Fruit fly (Drosophila melanogaster) whole organism, embryonic: Measurements from ENCODE around the gene foxo.

Experiments used
- ATbp ChIP-seq: fragments of 200-800 bp; sonication (Bioruptor generic); optimal IDR thresholded peaks from 2 replicates; lab custom pipeline; 2017; ENCODE audit warnings: missing biosample characterization, mild to moderate bottlenecking, missing genetic modification characterization, missing genetic modification reagents
- Asciz ChIP-seq: fragments of 200-800 bp; sonication (Bioruptor generic); optimal IDR thresholded peaks from 2 replicates; lab custom pipeline; 2017; ENCODE audit warnings: missing biosample characterization, mild to moderate bottlenecking, missing genetic modification characterization, missing genetic modification reagents
- CG10321 ChIP-seq: fragments of 200-800 bp; sonication (Bioruptor generic); IDR thresholded peaks from 2 replicates; pipeline ENCODE4 v1.3.6; 2022; ENCODE audit warnings: missing biosample characterization, missing genetic modification characterization
- CG11504 ChIP-seq: fragments of 200-800 bp; sonication (Bioruptor generic); optimal IDR thresholded peaks from 3 replicates; lab custom pipeline; 2019; ENCODE audit warnings: missing biosample characterization, mild to moderate bottlenecking, missing genetic modification characterization, moderate library complexity
- CG11695 ChIP-seq: fragments of 200-800 bp; sonication (Bioruptor generic); IDR thresholded peaks from 3 replicates; pipeline ENCODE4 v1.3.6; 2022; ENCODE audit warnings: missing biosample characterization, missing genetic modification characterization
- CG12769 ChIP-seq: fragments of 200-800 bp; sonication (Bioruptor generic); optimal IDR thresholded peaks from 2 replicates; lab custom pipeline; 2019; ENCODE audit warnings: missing biosample characterization, mild to moderate bottlenecking, missing genetic modification characterization, moderate library complexity
- CG14014 ChIP-seq: fragments of 200-800 bp; sonication (Bioruptor generic); IDR thresholded peaks from 2 replicates; pipeline ENCODE4 v1.3.6; 2022; ENCODE audit warnings: missing biosample characterization, missing genetic modification characterization
- CG1529 ChIP-seq: fragments of 200-800 bp; sonication (Bioruptor generic); optimal IDR thresholded peaks from 3 replicates; lab custom pipeline; 2018; ENCODE audit warnings: missing biosample characterization, missing genetic modification characterization
- CG15601 ChIP-seq: fragments of 200-800 bp; sonication (Bioruptor generic); optimal IDR thresholded peaks from 3 replicates; lab custom pipeline; 2019; ENCODE audit warnings: missing biosample characterization, mild to moderate bottlenecking, missing genetic modification characterization, moderate library complexity
- CG17385 ChIP-seq: fragments of 200-800 bp; sonication (Bioruptor generic); optimal IDR thresholded peaks from 3 replicates; lab custom pipeline; 2018; ENCODE audit warnings: missing biosample characterization, mild to moderate bottlenecking, missing genetic modification characterization
- CG17612 ChIP-seq: fragments of 200-800 bp; sonication (Bioruptor generic); IDR thresholded peaks from 2 replicates; pipeline ENCODE4 v1.3.6; 2022; ENCODE audit warnings: missing biosample characterization, missing genetic modification characterization
- CG2120 ChIP-seq: fragments of 200-800 bp; sonication (Bioruptor generic); optimal IDR thresholded peaks from 3 replicates; lab custom pipeline; 2016; ENCODE audit warnings: missing biosample characterization, missing genetic modification characterization
- CG2202 ChIP-seq: fragments of 200-800 bp; sonication (Bioruptor generic); optimal IDR thresholded peaks from 2 replicates; lab custom pipeline; 2018; ENCODE audit warnings: missing biosample characterization, mild to moderate bottlenecking, missing genetic modification characterization
- CG2678 ChIP-seq: fragments of 200-800 bp; sonication (Bioruptor generic); optimal IDR thresholded peaks from 3 replicates; lab custom pipeline; 2019; ENCODE audit warnings: missing biosample characterization, mild to moderate bottlenecking, missing genetic modification characterization, moderate library complexity
- CG34224 ChIP-seq: fragments of 200-800 bp; sonication (Bioruptor generic); IDR thresholded peaks from 3 replicates; pipeline ENCODE4 v1.3.6; 2022; ENCODE audit warnings: missing biosample characterization, missing genetic modification characterization; ENCODE audit not compliant: partially characterized antibody
- CG3726 ChIP-seq: fragments of 200-800 bp; sonication (Bioruptor generic); IDR thresholded peaks from 3 replicates; pipeline ENCODE4, ENCODE4 v1.3.6; 2022; ENCODE audit warnings: missing biosample characterization, missing genetic modification characterization
- CG6683 ChIP-seq: fragments of 200-800 bp; sonication (Bioruptor generic); optimal IDR thresholded peaks from 2 replicates; lab custom pipeline; 2017; ENCODE audit warnings: missing biosample characterization, mild to moderate bottlenecking, missing genetic modification characterization, missing genetic modification reagents
- CG6854 ChIP-seq: fragments of 200-800 bp; sonication (Bioruptor generic); optimal IDR thresholded peaks from 3 replicates; lab custom pipeline; 2017; ENCODE audit warnings: missing biosample characterization, mild to moderate bottlenecking, missing genetic modification characterization
- CG7357 ChIP-seq: fragments of 200-800 bp; sonication (Bioruptor generic); IDR thresholded peaks from 3 replicates; pipeline ENCODE4 v1.3.6; 2022; ENCODE audit warnings: missing biosample characterization, missing genetic modification characterization
- CG7372 ChIP-seq: fragments of 200-800 bp; sonication (Bioruptor generic); IDR thresholded peaks from 2 replicates; pipeline ENCODE4 v1.3.6; 2022; ENCODE audit warnings: missing biosample characterization, missing genetic modification characterization
- CG9817 ChIP-seq: fragments of 200-800 bp; sonication (Bioruptor generic); optimal IDR thresholded peaks from 2 replicates; lab custom pipeline; 2018; ENCODE audit warnings: missing biosample characterization, mild to moderate bottlenecking, missing genetic modification characterization, moderate library complexity
- Camta ChIP-seq: fragments of 200-800 bp; sonication (Bioruptor generic); optimal IDR thresholded peaks from 2 replicates; lab custom pipeline; 2016; ENCODE audit warnings: missing biosample characterization, missing genetic modification characterization
- CoRest ChIP-seq: fragments of 200-800 bp; sonication (Bioruptor generic); optimal IDR thresholded peaks from 3 replicates; lab custom pipeline; 2018; ENCODE audit warnings: missing biosample characterization, mild to moderate bottlenecking, missing genetic modification characterization, moderate library complexity
- Drgx ChIP-seq: fragments of 200-800 bp; sonication (Bioruptor generic); IDR thresholded peaks from 2 replicates; pipeline ENCODE4 v1.3.6; 2022; ENCODE audit warnings: missing biosample characterization, missing genetic modification characterization
- Ets65A ChIP-seq: fragments of 200-800 bp; sonication (Bioruptor generic); peaks from one replicate; lab custom pipeline; 2016; ENCODE audit warnings: missing biosample characterization, missing genetic modification characterization
- Fer3 ChIP-seq: fragments of 200-800 bp; sonication (Bioruptor generic); optimal IDR thresholded peaks from 2 replicates; lab custom pipeline; 2018; ENCODE audit warnings: missing biosample characterization, mild to moderate bottlenecking, missing genetic modification characterization, moderate library complexity
- GATAe ChIP-seq: fragments of 200-800 bp; sonication (Bioruptor generic); conservative IDR thresholded peaks from 2 replicates; pipeline ENCODE4 v1.3.6; 2022; ENCODE audit warnings: missing biosample characterization, missing genetic modification characterization
- Max ChIP-seq: fragments of 200-800 bp; sonication (Bioruptor generic); optimal IDR thresholded peaks from 2 replicates; lab custom pipeline; 2016; ENCODE audit warnings: missing biosample characterization, mild to moderate bottlenecking, missing genetic modification characterization
- NFAT ChIP-seq: fragments of 200-800 bp; sonication (Bioruptor generic); IDR thresholded peaks from 2 replicates; pipeline ENCODE4 v1.3.6; 2022; ENCODE audit warnings: missing biosample characterization, missing genetic modification characterization
- Neu2 ChIP-seq: fragments of 200-800 bp; sonication (Bioruptor generic); optimal IDR thresholded peaks from 3 replicates; lab custom pipeline; 2016; ENCODE audit warnings: missing biosample characterization, missing genetic modification characterization, borderline replicate concordance
- NfI ChIP-seq: fragments of 200-800 bp; sonication (Bioruptor generic); optimal IDR thresholded peaks from 3 replicates; lab custom pipeline; 2018; ENCODE audit warnings: missing biosample characterization, mild to moderate bottlenecking, missing genetic modification characterization, moderate library complexity
- Spps ChIP-seq: fragments of 200-800 bp; sonication (Bioruptor generic); optimal IDR thresholded peaks from 2 replicates; lab custom pipeline; 2018; ENCODE audit warnings: missing biosample characterization, mild to moderate bottlenecking, missing genetic modification characterization
- Taf1 ChIP-seq: fragments of 200-800 bp; sonication (Bioruptor generic); IDR thresholded peaks from 2 replicates; pipeline ENCODE4 v1.3.6; 2022; ENCODE audit warnings: missing biosample characterization, missing genetic modification characterization
- bcd ChIP-seq: fragments of 200-800 bp; sonication (Bioruptor generic); optimal IDR thresholded peaks from 2 replicates; lab custom pipeline; 2017; ENCODE audit warnings: missing biosample characterization, mild to moderate bottlenecking, missing genetic modification characterization
- cas ChIP-seq: fragments of 200-800 bp; sonication (Bioruptor generic); IDR thresholded peaks from 2 replicates; pipeline ENCODE4 v1.3.6; 2022; ENCODE audit warnings: missing biosample characterization, missing genetic modification characterization
- cg ChIP-seq: fragments of 200-800 bp; sonication (Bioruptor generic); optimal IDR thresholded peaks from 3 replicates; lab custom pipeline; 2019; ENCODE audit warnings: missing biosample characterization, mild to moderate bottlenecking, missing genetic modification characterization, moderate library complexity
- dan ChIP-seq: fragments of 200-800 bp; sonication (Bioruptor generic); IDR thresholded peaks from 2 replicates; pipeline ENCODE4 v1.3.6; 2022; ENCODE audit warnings: missing biosample characterization, missing genetic modification characterization
- eve ChIP-seq, 2 experiments: fragments of >200 bp; optimal IDR thresholded peaks; 2 replicates each; lab custom pipeline; 2017; ENCODE audit warnings: missing biosample characterization in 2 of 2, missing genetic modification characterization in 2 of 2
- gem ChIP-seq: fragments of 200-800 bp; sonication (Bioruptor generic); optimal IDR thresholded peaks from 2 replicates; lab custom pipeline; 2019; ENCODE audit warnings: missing biosample characterization, mild to moderate bottlenecking, missing genetic modification characterization, moderate library complexity
- jigr1 ChIP-seq: fragments of 200-800 bp; sonication (Bioruptor generic); IDR thresholded peaks from 3 replicates; pipeline ENCODE4 v1.3.6; 2022; ENCODE audit warnings: missing biosample characterization, missing genetic modification characterization
- kay ChIP-seq: fragments of 200-800 bp; sonication (Bioruptor generic); optimal IDR thresholded peaks from 2 replicates; lab custom pipeline; 2016; ENCODE audit warnings: missing biosample characterization, missing genetic modification characterization
- lmd ChIP-seq: fragments of 200-800 bp; sonication (Bioruptor generic); IDR thresholded peaks from 2 replicates; pipeline ENCODE4 v1.3.6; 2022; ENCODE audit warnings: missing biosample characterization, missing genetic modification characterization
- repo ChIP-seq: fragments of 200-800 bp; sonication (Bioruptor generic); optimal IDR thresholded peaks from 2 replicates; lab custom pipeline; 2016; ENCODE audit warnings: missing biosample characterization, missing genetic modification characterization
- scrt ChIP-seq: fragments of 200-800 bp; sonication (Bioruptor generic); optimal IDR thresholded peaks from 2 replicates; lab custom pipeline; 2018; ENCODE audit warnings: missing biosample characterization, mild to moderate bottlenecking, missing genetic modification characterization, moderate library complexity
- sens ChIP-seq: fragments of 200-800 bp; sonication (Bioruptor generic); peaks from one replicate; lab custom pipeline; 2016; ENCODE audit warnings: missing biosample characterization, missing genetic modification characterization
- seq ChIP-seq: fragments of 200-800 bp; sonication (Bioruptor generic); IDR thresholded peaks from 2 replicates; pipeline ENCODE4 v1.3.6; 2022; ENCODE audit warnings: missing biosample characterization, missing genetic modification characterization
- sima ChIP-seq: fragments of 200-800 bp; sonication (Bioruptor generic); optimal IDR thresholded peaks from 2 replicates; lab custom pipeline; 2016; ENCODE audit warnings: missing biosample characterization, missing genetic modification characterization
- slbo ChIP-seq: fragments of 200-800 bp; sonication (Bioruptor generic); IDR thresholded peaks from 2 replicates; pipeline ENCODE4 v1.3.6; 2022; ENCODE audit warnings: missing biosample characterization, missing genetic modification characterization
- toy ChIP-seq: fragments of 200-800 bp; sonication (Bioruptor generic); IDR thresholded peaks from 2 replicates; pipeline ENCODE4 v1.3.6; 2022; ENCODE audit warnings: missing biosample characterization, missing genetic modification characterization
- tup ChIP-seq: fragments of 200-800 bp; sonication (Bioruptor generic); optimal IDR thresholded peaks from 2 replicates; lab custom pipeline; 2016; ENCODE audit warnings: missing biosample characterization, mild to moderate bottlenecking, missing genetic modification characterization, moderate library complexity
- vnd ChIP-seq: fragments of 200-800 bp; sonication (Bioruptor generic); IDR thresholded peaks from 3 replicates; pipeline ENCODE4 v1.3.6; 2022; ENCODE audit warnings: missing biosample characterization, missing genetic modification characterization; ENCODE audit not compliant: partially characterized antibody
- wek ChIP-seq: fragments of 200-800 bp; sonication (Bioruptor generic); optimal IDR thresholded peaks from 3 replicates; lab custom pipeline; 2018; ENCODE audit warnings: missing biosample characterization, mild to moderate bottlenecking, missing genetic modification characterization, moderate library complexity

foxo gene

dm6 chr3R:14077026-14077425, 20.3 kb downstream of the foxo start (continued):
- no peak for TF ChIP-seq CG17385 (GFP tag; lab: Kevin White, UChicago)
- peak; percentile 31 for TF ChIP-seq ATbp (GFP tag; lab: Kevin White, UChicago)
- TF ChIP-seq tup (GFP tag; lab: Kevin White, UChicago): no peak
- TF ChIP-seq Spps (tag; lab: Kevin White, UChicago): no peak
- TF ChIP-seq CG2202 (tag; lab: Kevin White, UChicago): no peak
- TF ChIP-seq kay: no peak
- no peak for TF ChIP-seq repo (GFP tag; lab: Kevin White, UChicago)
- TF ChIP-seq gem: peak; percentile 51
- TF ChIP-seq CG6854 (GFP tag; lab: Kevin White, UChicago): peak; percentile 23
- 0 out of 2 replicates have a peak, but pooled peaks have one; percentile 32 for TF ChIP-seq CG17612 (GFP tag; lab: Robert Waterston, UW)
- TF ChIP-seq Ets65A: no peak
- no peak for TF ChIP-seq cg (GFP tag; lab: Kevin White, UChicago)
- TF ChIP-seq CG12769 (tag; lab: Kevin White, UChicago): no peak
- no peak for TF ChIP-seq NFAT (GFP tag; lab: Robert Waterston, UW)
- peak; percentile 69 for TF ChIP-seq Drgx
- no peak for TF ChIP-seq wek (GFP tag; lab: Kevin White, UChicago)
- no peak for TF ChIP-seq Neu2 (GFP tag; lab: Kevin White, UChicago)
- no peak for TF ChIP-seq Max
- TF ChIP-seq CG7372 (GFP tag; lab: Robert Waterston, UW): no peak
- no peak for TF ChIP-seq CG15601 (tag; lab: Kevin White, UChicago)
- TF ChIP-seq bcd (GFP tag; lab: Kevin White, UChicago): peak; percentile 28
- no peak for TF ChIP-seq vnd (GFP tag; lab: Robert Waterston, UW)
- TF ChIP-seq CG34224 (GFP tag; lab: Robert Waterston, UW): no peak
- TF ChIP-seq seq (GFP tag; lab: Robert Waterston, UW): no peak
- peak; percentile 73 for TF ChIP-seq CG11504 (tag; lab: Kevin White, UChicago)
- no peak for TF ChIP-seq sima (GFP tag; lab: Kevin White, UChicago)
- TF ChIP-seq CG2678 (tag; lab: Kevin White, UChicago): peak; percentile 60
- TF ChIP-seq CG7357 (GFP tag; lab: Robert Waterston, UW): peak; percentile 30; the same call in 1 of the 3 replicates
- TF ChIP-seq CG1529 (GFP tag; lab: Kevin White, UChicago): no peak
- TF ChIP-seq CG2120 (GFP tag; lab: Kevin White, UChicago): no peak
- no peak for TF ChIP-seq jigr1 (GFP tag; lab: Robert Waterston, UW)
- no peak for TF ChIP-seq CG3726
- 0 out of 2 replicates have a peak, but pooled peaks have one; percentile 41 for TF ChIP-seq CG10321 (GFP tag; lab: Robert Waterston, UW)
- peak; percentile 62 for TF ChIP-seq slbo
- TF ChIP-seq CG9817 (tag; lab: Kevin White, UChicago): peak; percentile 22
- no peak for TF ChIP-seq Camta (GFP tag; lab: Kevin White, UChicago)
- peak; percentile 8 for TF ChIP-seq CoRest (tag; lab: Kevin White, UChicago)
- no peak for TF ChIP-seq GATAe
- peak; percentile 55; the same call in 1 of the 2 replicates for TF ChIP-seq CG14014 (GFP tag; lab: Robert Waterston, UW)
- TF ChIP-seq sens (GFP tag; lab: Kevin White, UChicago): peak; percentile 83
- TF ChIP-seq Taf1 (GFP tag; lab: Robert Waterston, UW): no peak
- no peak for TF ChIP-seq toy (GFP tag; lab: Robert Waterston, UW)
- TF ChIP-seq eve (GFP tag; optimal IDR thresholded peaks at IDR 0.05; lab: Kevin White, UChicago): peak in 1 of 2 experiments; percentile 30
- peak; percentile 62; the same call in 1 of the 3 replicates for TF ChIP-seq CG11695 (GFP tag; lab: Robert Waterston, UW)
- TF ChIP-seq lmd (GFP tag; lab: Robert Waterston, UW): peak; percentile 50
- peak; percentile 24 for TF ChIP-seq scrt (GFP tag; lab: Kevin White, UChicago)
- no peak for TF ChIP-seq dan (GFP tag; lab: Robert Waterston, UW)
- peak; percentile 14 for TF ChIP-seq Asciz (GFP tag; lab: Kevin White, UChicago)
- TF ChIP-seq Fer3 (tag; lab: Kevin White, UChicago): peak; percentile 52
- TF ChIP-seq CG6683: no peak
- TF ChIP-seq cas (GFP tag; lab: Robert Waterston, UW): no peak
- TF ChIP-seq NfI (GFP tag; lab: Kevin White, UChicago): no peak
